Worm (Caenorhabditis elegans): ENCODE data around the gene C06A1.7.

Gene C06A1.7

ce11 chrII:10541923-10542486 is 22.7 kb upstream of the C06A1.7 start, which contains the start of gene pro-1 (continued):
- no peak for TF ChIP-seq elt-1 (tag; optimal IDR thresholded peaks at IDR 0.05; ENCODE audit: borderline replicate concordance, insufficient read depth)
- no peak for TF ChIP-seq unc-39 (tag; optimal IDR thresholded peaks at IDR 0.05)
- TF ChIP-seq hlh-1 (tag; optimal IDR thresholded peaks at IDR 0.05): no peak
- TF ChIP-seq ceh-39 (tag; optimal IDR thresholded peaks at IDR 0.05): peak; percentile 57
- no peak for TF ChIP-seq mab-5 (tag; optimal IDR thresholded peaks at IDR 0.05)
- no peak for TF ChIP-seq ceh-43 (GFP tag; optimal IDR thresholded peaks at IDR 0.05)
- no peak for TF ChIP-seq zip-8 (tag; optimal IDR thresholded peaks at IDR 0.05)

- no peak for TF ChIP-seq M03D4.4 (tag; optimal IDR thresholded peaks at IDR 0.05)
- TF ChIP-seq elt-3 (tag; optimal IDR thresholded peaks at IDR 0.05): no peak
- peak; percentile 29 for TF ChIP-seq cnd-1 (tag; optimal IDR thresholded peaks at IDR 0.05)
- no peak for TF ChIP-seq ztf-11 (tag; optimal IDR thresholded peaks at IDR 0.05)
Measured at ce11 chrII:10542654-10543456, 21.8 kb upstream of the C06A1.7 start.

- TF ChIP-seq M03D4.4 (tag; optimal IDR thresholded peaks at IDR 0.05) (no peak), flh-1 (GFP tag; optimal IDR thresholded peaks at IDR 0.05) (no peak), mep-1 (tag; optimal IDR thresholded peaks at IDR 0.05) (no peak), ces-1 (GFP tag; optimal IDR thresholded peaks at IDR 0.05) (no peak), unc-62 (GFP tag; optimal IDR thresholded peaks at IDR 0.05) (no peak), cnd-1 (tag; optimal IDR thresholded peaks at IDR 0.05) (no peak), bed-3 (GFP tag; optimal IDR thresholded peaks at IDR 0.05) (no peak), lsy-2 (tag; optimal IDR thresholded peaks at IDR 0.05) (no peak), blmp-1 (tag; optimal IDR thresholded peaks at IDR 0.05) (no peak), mab-5 (tag; optimal IDR thresholded peaks at IDR 0.05) (no peak), ceh-43 (GFP tag; optimal IDR thresholded peaks at IDR 0.05) (no peak), sem-2 (GFP tag; optimal IDR thresholded peaks at IDR 0.05) (no peak)
Measured at ce11 chrII:10543457-10544137, 21.1 kb upstream of the C06A1.7 start.

- TF ChIP-seq flh-1 (GFP tag; optimal IDR thresholded peaks at IDR 0.05): no peak
- no peak for TF ChIP-seq bed-3 (GFP tag; optimal IDR thresholded peaks at IDR 0.05)
- no peak for TF ChIP-seq ceh-39 (tag; optimal IDR thresholded peaks at IDR 0.05)
- no peak for TF ChIP-seq nhr-12 (tag; optimal IDR thresholded peaks at IDR 0.05)
- TF ChIP-seq lsy-2 (tag; optimal IDR thresholded peaks at IDR 0.05): no peak
- TF ChIP-seq ztf-11 (tag; optimal IDR thresholded peaks at IDR 0.05): no peak
- no peak for TF ChIP-seq cnd-1 (tag; optimal IDR thresholded peaks at IDR 0.05)
- no peak for TF ChIP-seq ham-2 (GFP tag; optimal IDR thresholded peaks at IDR 0.05)
- no peak for TF ChIP-seq mep-1 (tag; optimal IDR thresholded peaks at IDR 0.05)
- TF ChIP-seq hlh-1 (tag; optimal IDR thresholded peaks at IDR 0.05): no peak
- TF ChIP-seq blmp-1 (tag; optimal IDR thresholded peaks at IDR 0.05): no peak
- no peak for TF ChIP-seq unc-39 (tag; optimal IDR thresholded peaks at IDR 0.05)
- TF ChIP-seq sptf-1 (tag; optimal IDR thresholded peaks at IDR 0.05): no peak
- no peak for TF ChIP-seq drap-1 (GFP tag; optimal IDR thresholded peaks at IDR 0.05)
- no peak for TF ChIP-seq elt-3 (tag; optimal IDR thresholded peaks at IDR 0.05)
Measured at ce11 chrII:10544374-10544908, 20.2 kb upstream of the C06A1.7 start.

ce11 chrII:10545213-10545612 is 19.5 kb upstream of the C06A1.7 start:
- TF ChIP-seq sem-2 (GFP tag; optimal IDR thresholded peaks at IDR 0.05) (peak; percentile 17), nhr-12 (tag; optimal IDR thresholded peaks at IDR 0.05) (no peak), flh-1 (GFP tag; optimal IDR thresholded peaks at IDR 0.05) (no peak), tbx-8 (GFP tag; optimal IDR thresholded peaks at IDR 0.05) (peak; percentile 10), M03D4.4 (tag; optimal IDR thresholded peaks at IDR 0.05) (no peak), snpc-4 (tag; optimal IDR thresholded peaks at IDR 0.05) (no peak), unc-62 (GFP tag; optimal IDR thresholded peaks at IDR 0.05) (no peak), blmp-1 (tag; optimal IDR thresholded peaks at IDR 0.05) (no peak), lin-32 (GFP tag; optimal IDR thresholded peaks at IDR 0.05) (no peak)
